Worm (Caenorhabditis elegans) whole organism, early embryonic: ENCODE measurements around the gene cct-5.

Source experiments
- F13C5.2 ChIP-seq: sonication (generic microtip); optimal IDR thresholded peaks from 2 replicates; lab custom pipeline; 2017; ENCODE audit warnings: mild to moderate bottlenecking, missing genetic modification characterization, inconsistent platforms, missing compliant biosample characterization
- hnd-1 ChIP-seq: sonication (generic microtip); optimal IDR thresholded peaks from 2 replicates; lab custom pipeline; 2016; ENCODE audit warnings: missing genetic modification characterization, missing compliant biosample characterization
- tbx-11 ChIP-seq: fragments of 200-800 bp; sonication (Bioruptor generic); IDR thresholded peaks from 2 replicates; pipeline ENCODE4 v1.3.6; 2022; ENCODE audit warnings: missing genetic modification characterization, missing compliant biosample characterization

ce11 chrIII:4505726-4506125 is 2.2 kb downstream of the cct-5 start:
- no peak for TF ChIP-seq tbx-11
- TF ChIP-seq hnd-1: no peak
- no peak for TF ChIP-seq F13C5.2 (tag; lab: Kevin White, UChicago)
